Fruit fly (Drosophila melanogaster): ENCODE measurements around the gene CG32110.

- TF ChIP-seq Crg-1 (GFP tag; optimal IDR thresholded peaks at IDR 0.05) (no peak), kay (GFP tag; ENCODE audit: borderline replicate concordance) (no peak), tj (GFP tag; optimal IDR thresholded peaks at IDR 0.05) (no peak), CG12768 (GFP tag; optimal IDR thresholded peaks at IDR 0.05) (no peak), bab1 (GFP tag; optimal IDR thresholded peaks at IDR 0.05) (no peak), CG1620 (GFP tag; optimal IDR thresholded peaks at IDR 0.05) (no peak), toe (GFP tag; optimal IDR thresholded peaks at IDR 0.05) (no peak), CG14711 (tag; optimal IDR thresholded peaks at IDR 0.05) (no peak), CG7101 (tag; optimal IDR thresholded peaks at IDR 0.05) (no peak), CG33017 (tag; optimal IDR thresholded peaks at IDR 0.05) (no peak), CG7045 (GFP tag; optimal IDR thresholded peaks at IDR 0.05) (no peak), CG5204 (GFP tag; optimal IDR thresholded peaks at IDR 0.05) (no peak), Mnt (GFP tag; optimal IDR thresholded peaks at IDR 0.05) (no peak), cnc (optimal IDR thresholded peaks at IDR 0.05) (no peak)
Observed at dm6 chr3L:12831290-12831952, 22.9 kb downstream of the CG32110 start.

All from whole organism, adult.